Worm (Caenorhabditis elegans): ENCODE measurements around the gene perm-4.

DNA sequence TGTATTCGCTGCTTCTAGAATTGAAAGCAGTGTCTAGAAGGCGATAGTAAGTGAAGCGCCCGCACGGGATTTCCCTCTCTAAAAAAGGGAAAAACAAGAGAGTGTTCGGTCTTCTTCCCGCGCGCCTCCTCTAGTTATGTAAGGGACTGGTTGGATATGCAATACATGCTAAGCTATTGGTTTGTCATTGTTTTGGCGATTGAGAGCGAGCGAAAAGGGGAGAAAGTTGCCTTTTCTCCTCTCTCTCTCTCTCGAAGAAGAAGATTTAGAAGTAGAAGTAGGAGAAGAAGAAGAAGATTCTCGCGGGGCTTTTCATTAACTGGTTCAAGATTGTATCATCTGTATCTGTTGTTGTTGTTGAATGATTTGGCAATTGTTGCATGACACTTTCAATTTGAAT, 50.8 kb downstream of the perm-4 start:
- TF ChIP-seq nhr-12 (tag; optimal IDR thresholded peaks at IDR 0.05): no peak
- no peak for TF ChIP-seq sptf-1 (tag; optimal IDR thresholded peaks at IDR 0.05)
- TF ChIP-seq fos-1 (tag; optimal IDR thresholded peaks at IDR 0.05): no peak
- TF ChIP-seq unc-98 (GFP tag; IDR thresholded peaks at IDR 0.05): no peak
